Fruit fly (Drosophila melanogaster): ENCODE data around the gene CG33641.

CG33641 gene

DNA sequence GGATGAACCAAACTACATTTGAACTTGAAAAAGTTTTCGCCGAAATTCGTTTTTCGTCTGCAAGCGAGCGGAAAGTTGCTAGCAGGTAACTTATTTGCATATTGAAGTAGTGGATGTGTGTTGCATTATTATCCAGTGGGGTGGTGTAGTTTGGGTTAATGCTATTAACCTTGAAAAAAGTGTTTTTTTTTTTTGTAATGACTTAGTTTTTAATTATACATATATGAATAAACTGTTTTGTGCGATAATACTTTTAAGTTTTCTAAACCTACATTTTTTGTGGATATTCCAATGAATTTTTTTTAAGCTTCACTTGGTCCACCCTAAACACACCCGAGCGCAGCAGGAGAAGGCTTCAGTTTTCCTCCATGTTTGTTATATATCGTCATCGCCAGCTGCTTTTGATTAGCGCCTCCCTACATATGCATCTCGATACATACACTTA, 42.2 kb downstream of the CG33641 start (continued):
- peak; percentile 68 for TF ChIP-seq CG3032 (tag; optimal IDR thresholded peaks at IDR 0.05)
- TF ChIP-seq fd59A (GFP tag; optimal IDR thresholded peaks at IDR 0.05): peak; percentile 80
- peak; percentile 79 for TF ChIP-seq dac (GFP tag; optimal IDR thresholded peaks at IDR 0.05)
- peak; percentile 88 for TF ChIP-seq Eip75B (GFP tag; optimal IDR thresholded peaks at IDR 0.05)
- peak; percentile 90 for TF ChIP-seq OdsH (GFP tag; optimal IDR thresholded peaks at IDR 0.05)
- TF ChIP-seq eg (GFP tag; IDR thresholded peaks at IDR 0.05): peak; percentile 85
- peak; percentile 91 for TF ChIP-seq CG11762 (GFP tag; optimal IDR thresholded peaks at IDR 0.05; ENCODE audit: insufficient read depth)
- TF ChIP-seq CG6163 (GFP tag; IDR thresholded peaks at IDR 0.05): peak; percentile 83

dm6 chr2L:13571791-13572451, 43.1 kb downstream of the CG33641 start:
- TF ChIP-seq CG1621 (tag; optimal IDR thresholded peaks at IDR 0.05) (no peak), achi (GFP tag; optimal IDR thresholded peaks at IDR 0.05) (peak; percentile 63), CG10631 (GFP tag; optimal IDR thresholded peaks at IDR 0.05) (peak; percentile 71), CG8119 (GFP tag; IDR thresholded peaks at IDR 0.05) (peak; percentile 75), Gug (GFP tag; IDR thresholded peaks at IDR 0.05) (peak; percentile 49), CG6163 (GFP tag; IDR thresholded peaks at IDR 0.05) (peak; percentile 50; the same call in 1 of the 3 replicates), fkh (GFP tag; optimal IDR thresholded peaks at IDR 0.05) (peak; percentile 33), CG11762 (GFP tag; optimal IDR thresholded peaks at IDR 0.05; ENCODE audit: insufficient read depth) (no peak), dsx (GFP tag; optimal IDR thresholded peaks at IDR 0.05; ENCODE audit: poor library complexity, severe bottlenecking) (peak; percentile 53), Ets96B (tag; optimal IDR thresholded peaks at IDR 0.05) (peak; percentile 65), CG6808 (GFP tag; optimal IDR thresholded peaks at IDR 0.05) (peak; percentile 37), dac (GFP tag; optimal IDR thresholded peaks at IDR 0.05) (no peak), CG11902 (GFP tag; optimal IDR thresholded peaks at IDR 0.05) (no peak), cyc (GFP tag; optimal IDR thresholded peaks at IDR 0.05) (peak; percentile 3), CG3919 (GFP tag; optimal IDR thresholded peaks at IDR 0.05) (peak; percentile 32), vri (GFP tag; optimal IDR thresholded peaks at IDR 0.05) (no peak), topi (GFP tag; optimal IDR thresholded peaks at IDR 0.05) (peak; percentile 48), spab (GFP tag; optimal IDR thresholded peaks at IDR 0.05) (peak; percentile 35), CG31627 (GFP tag; optimal IDR thresholded peaks at IDR 0.05) (peak; percentile 3), CG9139 (GFP tag; optimal IDR thresholded peaks at IDR 0.05) (peak; percentile 25), Sox102F (GFP tag; optimal IDR thresholded peaks at IDR 0.05) (peak; percentile 26), CG34406 (GFP tag; optimal IDR thresholded peaks at IDR 0.05) (peak; percentile 60), Smox (GFP tag; optimal IDR thresholded peaks at IDR 0.05) (peak; percentile 38), Eip78C (GFP tag) (peak; percentile 78), CG3032 (tag; optimal IDR thresholded peaks at IDR 0.05) (peak; percentile 70), CG6854 (GFP tag; optimal IDR thresholded peaks at IDR 0.05) (no peak), esn (GFP tag; optimal IDR thresholded peaks at IDR 0.05) (peak; percentile 65), CG11294 (GFP tag; IDR thresholded peaks at IDR 0.05) (no peak), CG32006 (GFP tag; optimal IDR thresholded peaks at IDR 0.05) (peak; percentile 79), Sox15 (GFP tag; optimal IDR thresholded peaks at IDR 0.05) (peak; percentile 22), Met (GFP tag; optimal IDR thresholded peaks at IDR 0.05) (peak; percentile 21), CG6276 (GFP tag; optimal IDR thresholded peaks at IDR 0.05) (peak; percentile 61), CG8319 (GFP tag; optimal IDR thresholded peaks at IDR 0.05) (no peak), Sox14 (GFP tag; optimal IDR thresholded peaks at IDR 0.05) (no peak), Hr39 (GFP tag; optimal IDR thresholded peaks at IDR 0.05) (no peak), ss (GFP tag; optimal IDR thresholded peaks at IDR 0.05) (peak; percentile 49 to 53), salr (GFP tag; optimal IDR thresholded peaks at IDR 0.05) (peak; percentile 27 to 63), Eip75B (GFP tag; optimal IDR thresholded peaks at IDR 0.05) (peak; percentile 44), fd85E (GFP tag; optimal IDR thresholded peaks at IDR 0.05) (no peak), Hr38 (GFP tag; optimal IDR thresholded peaks at IDR 0.05) (no peak), net (GFP tag; optimal IDR thresholded peaks at IDR 0.05) (peak; percentile 37), CG10669 (GFP tag; optimal IDR thresholded peaks at IDR 0.05) (peak; percentile 43), Ets21C (GFP tag; optimal IDR thresholded peaks at IDR 0.05) (no peak), Eip93F (GFP tag; optimal IDR thresholded peaks at IDR 0.05) (no peak), acj6 (GFP tag; optimal IDR thresholded peaks at IDR 0.05) (peak; percentile 43)
